Fruit fly (Drosophila melanogaster) whole organism, embryonic: Measurements from ENCODE around the gene CG1774.

Experiments
- B-H1 ChIP-seq: fragments of 200-800 bp; sonication (Bioruptor generic); IDR thresholded peaks from 3 replicates; pipeline ENCODE4 v1.3.6; 2022; ENCODE audit warnings: missing biosample characterization, missing genetic modification characterization
- Bteb2 ChIP-seq: fragments of 200-800 bp; sonication (Bioruptor generic); optimal IDR thresholded peaks from 2 replicates; lab custom pipeline; 2016; ENCODE audit warnings: missing biosample characterization, missing genetic modification characterization
- CG11696 ChIP-seq: fragments of 200-800 bp; sonication (Bioruptor generic); IDR thresholded peaks from 2 replicates; pipeline ENCODE4 v1.3.6; 2022; ENCODE audit warnings: missing biosample characterization, missing genetic modification characterization
- CG12071 ChIP-seq: fragments of 200-800 bp; sonication (Bioruptor generic); optimal IDR thresholded peaks from 3 replicates; lab custom pipeline; 2018; ENCODE audit warnings: missing biosample characterization, mild to moderate bottlenecking, missing genetic modification characterization
- CG1233 ChIP-seq: fragments of 200-800 bp; sonication (Bioruptor generic); optimal IDR thresholded peaks from 4 replicates; lab custom pipeline; 2018; ENCODE audit warnings: missing biosample characterization, mild to moderate bottlenecking, missing genetic modification characterization
- CG12744 ChIP-seq: fragments of 200-800 bp; sonication (Bioruptor generic); optimal IDR thresholded peaks from 2 replicates; lab custom pipeline; 2016; ENCODE audit warnings: missing biosample characterization, missing genetic modification characterization
- CG14965 ChIP-seq: fragments of 200-800 bp; sonication (Bioruptor generic); optimal IDR thresholded peaks from 2 replicates; lab custom pipeline; 2016; ENCODE audit warnings: missing biosample characterization, missing genetic modification characterization, borderline replicate concordance
- CG1647 ChIP-seq: fragments of 200-800 bp; sonication (Bioruptor generic); optimal IDR thresholded peaks from 3 replicates; lab custom pipeline; 2016; ENCODE audit warnings: missing biosample characterization, missing genetic modification characterization
- CG17328 ChIP-seq: fragments of 200-800 bp; sonication (Bioruptor generic); IDR thresholded peaks from 2 replicates; pipeline ENCODE4 v1.3.6; 2022; ENCODE audit warnings: missing biosample characterization, missing genetic modification characterization
- CG17568 ChIP-seq: fragments of 200-800 bp; sonication (Bioruptor generic); optimal IDR thresholded peaks from 2 replicates; lab custom pipeline; 2018; ENCODE audit warnings: missing biosample characterization, mild to moderate bottlenecking, missing genetic modification characterization, moderate library complexity
- CG18476 ChIP-seq: fragments of 200-800 bp; sonication (Bioruptor generic); optimal IDR thresholded peaks from 2 replicates; lab custom pipeline; 2016; ENCODE audit warnings: missing biosample characterization, mild to moderate bottlenecking, missing genetic modification characterization
- CG18599 ChIP-seq: fragments of 200-800 bp; sonication (Bioruptor generic); optimal IDR thresholded peaks from 3 replicates; lab custom pipeline; 2017; ENCODE audit warnings: missing biosample characterization, missing genetic modification characterization, mild to moderate bottlenecking, moderate library complexity, missing genetic modification reagents
- CG30403 ChIP-seq: fragments of 200-800 bp; sonication (Bioruptor generic); optimal IDR thresholded peaks from 3 replicates; lab custom pipeline; 2016; ENCODE audit warnings: missing biosample characterization, missing genetic modification characterization
- CG3065 ChIP-seq: fragments of 200-800 bp; sonication (Bioruptor generic); optimal IDR thresholded peaks from 2 replicates; lab custom pipeline; 2016; ENCODE audit warnings: missing biosample characterization, missing genetic modification characterization
- CG32767 ChIP-seq: fragments of 200-800 bp; sonication (Bioruptor generic); IDR thresholded peaks from 2 replicates; pipeline ENCODE4 v1.3.6; 2022; ENCODE audit warnings: missing biosample characterization, missing genetic modification characterization
- CG32772 ChIP-seq: fragments of 200-800 bp; sonication (Bioruptor generic); IDR thresholded peaks from 2 replicates; pipeline ENCODE4 v1.3.6; 2022; ENCODE audit warnings: missing biosample characterization, missing genetic modification characterization
- CG3281 ChIP-seq: fragments of 200-800 bp; sonication (Bioruptor generic); optimal IDR thresholded peaks from 3 replicates; lab custom pipeline; 2017; ENCODE audit warnings: missing biosample characterization, mild to moderate bottlenecking, missing genetic modification characterization
- CG34224 ChIP-seq: fragments of 200-800 bp; sonication (Bioruptor generic); IDR thresholded peaks from 3 replicates; pipeline ENCODE4 v1.3.6; 2022; ENCODE audit warnings: missing biosample characterization, missing genetic modification characterization; ENCODE audit not compliant: partially characterized antibody
- CG6854 ChIP-seq: fragments of 200-800 bp; sonication (Bioruptor generic); optimal IDR thresholded peaks from 3 replicates; lab custom pipeline; 2017; ENCODE audit warnings: missing biosample characterization, mild to moderate bottlenecking, missing genetic modification characterization
- CG7839 ChIP-seq: fragments of 200-800 bp; sonication (Bioruptor generic); optimal IDR thresholded peaks from 3 replicates; lab custom pipeline; 2018; ENCODE audit warnings: missing biosample characterization, mild to moderate bottlenecking, missing genetic modification characterization, moderate library complexity
- CG8478 ChIP-seq: fragments of >200 bp; optimal IDR thresholded peaks from 2 replicates; lab custom pipeline; 2018
- CG8765 ChIP-seq: fragments of 200-800 bp; sonication (Bioruptor generic); IDR thresholded peaks from 2 replicates; pipeline ENCODE4 v1.3.6; 2022; ENCODE audit warnings: missing biosample characterization, missing genetic modification characterization
- CG9817 ChIP-seq: fragments of 200-800 bp; sonication (Bioruptor generic); optimal IDR thresholded peaks from 2 replicates; lab custom pipeline; 2018; ENCODE audit warnings: missing biosample characterization, mild to moderate bottlenecking, missing genetic modification characterization, moderate library complexity
- CHES-1-like ChIP-seq: fragments of 200-800 bp; sonication (Bioruptor generic); optimal IDR thresholded peaks from 2 replicates; lab custom pipeline; 2016; ENCODE audit warnings: missing biosample characterization, missing genetic modification characterization
- CTCF ChIP-seq: fragments of 200-800 bp; sonication (Bioruptor generic); optimal IDR thresholded peaks from 2 replicates; lab custom pipeline; 2017; ENCODE audit warnings: missing biosample characterization, mild to moderate bottlenecking, missing genetic modification characterization, moderate library complexity
- Lhr ChIP-seq: fragments of 200-800 bp; sonication (Bioruptor generic); optimal IDR thresholded peaks from 3 replicates; lab custom pipeline; 2017; ENCODE audit warnings: mild to moderate bottlenecking, missing biosample characterization, missing genetic modification reagents, missing genetic modification characterization
- Side ChIP-seq: fragments of 200-800 bp; sonication (Bioruptor generic); optimal IDR thresholded peaks from 2 replicates; lab custom pipeline; 2016; ENCODE audit warnings: missing biosample characterization, missing genetic modification characterization
- Sry-δ ChIP-seq: fragments of 200-800 bp; sonication (Bioruptor generic); optimal IDR thresholded peaks from 2 replicates; lab custom pipeline; 2016; ENCODE audit warnings: missing biosample characterization, missing genetic modification characterization
- Stat92E ChIP-seq, 3 experiments: fragments of >200 bp in 2 of 3; fragments of 200-800 bp in 1 of 3; sonication (Bioruptor generic) in 1 of 3; optimal IDR thresholded peaks; 2 replicates each; lab custom pipeline; 2017 to 2019; ENCODE audit warnings: missing biosample characterization in 3 of 3, missing genetic modification characterization in 3 of 3, mild to moderate bottlenecking in 1 of 3, moderate library complexity in 1 of 3
- Trl ChIP-seq, 3 experiments: fragments of >200 bp in 2 of 3; fragments of 200-800 bp in 1 of 3; sonication (Bioruptor generic) in 1 of 3; optimal IDR thresholded peaks; 2 replicates in 1 of 3; 3 replicates in 2 of 3; lab custom pipeline; 2016 to 2017; ENCODE audit warnings: missing biosample characterization in 1 of 3, missing genetic modification characterization in 1 of 3
- Usf ChIP-seq: fragments of 200-800 bp; sonication (Bioruptor generic); optimal IDR thresholded peaks from 2 replicates; lab custom pipeline; 2017; ENCODE audit warnings: missing genotype, missing biosample characterization, missing genetic modification characterization
- Vsx1 ChIP-seq: fragments of 200-800 bp; sonication (Bioruptor generic); optimal IDR thresholded peaks from 2 replicates; lab custom pipeline; 2017; ENCODE audit warnings: missing biosample characterization, mild to moderate bottlenecking, missing genetic modification characterization, missing genetic modification reagents
- ac ChIP-seq: fragments of 200-800 bp; sonication (Bioruptor generic); optimal IDR thresholded peaks from 3 replicates; lab custom pipeline; 2017; ENCODE audit warnings: missing biosample characterization, mild to moderate bottlenecking, missing genetic modification characterization
- bab2 ChIP-seq: fragments of 200-800 bp; sonication (Bioruptor generic); optimal IDR thresholded peaks from 2 replicates; lab custom pipeline; 2016; ENCODE audit warnings: missing biosample characterization, missing genetic modification characterization
- bigmax ChIP-seq: fragments of 200-800 bp; sonication (Bioruptor generic); optimal IDR thresholded peaks from 2 replicates; lab custom pipeline; 2018; ENCODE audit warnings: missing biosample characterization, mild to moderate bottlenecking, missing genetic modification characterization
- btn ChIP-seq: fragments of 200-800 bp; sonication (Bioruptor generic); optimal IDR thresholded peaks from 2 replicates; lab custom pipeline; 2016; ENCODE audit warnings: missing biosample characterization, missing genetic modification characterization
- chinmo ChIP-seq: fragments of 200-800 bp; sonication (Bioruptor generic); IDR thresholded peaks from 4 replicates; pipeline ENCODE4 v1.3.6; 2022; ENCODE audit warnings: missing biosample characterization, missing genetic modification characterization; ENCODE audit not compliant: partially characterized antibody
- corto ChIP-seq: fragments of 200-800 bp; sonication (Bioruptor generic); optimal IDR thresholded peaks from 2 replicates; lab custom pipeline; 2016; ENCODE audit warnings: missing biosample characterization, mild to moderate bottlenecking, missing genetic modification characterization, moderate library complexity
- dmrt11E ChIP-seq: fragments of 200-800 bp; sonication (Bioruptor generic); optimal IDR thresholded peaks from 3 replicates; lab custom pipeline; 2018; ENCODE audit warnings: missing biosample characterization, mild to moderate bottlenecking, missing genetic modification characterization, moderate library complexity
- hb ChIP-seq: fragments of 200-800 bp; sonication (Bioruptor generic); IDR thresholded peaks from 3 replicates; pipeline ENCODE4 v1.3.6; 2022; ENCODE audit warnings: missing biosample characterization, missing genetic modification characterization; ENCODE audit not compliant: partially characterized antibody
- hkb ChIP-seq, 2 experiments: fragments of 200-800 bp in 1 of 2; fragments of >200 bp in 1 of 2; sonication (Bioruptor generic) in 1 of 2; IDR thresholded peaks in 1 of 2; optimal IDR thresholded peaks in 1 of 2; 2 replicates each; pipeline versions ENCODE4 v1.3.6 to Lab custom; 2017 to 2022; ENCODE audit warnings: missing biosample characterization in 1 of 2, missing genetic modification characterization in 1 of 2
- insv ChIP-seq, 2 experiments: fragments of 200-800 bp; sonication (Bioruptor generic); optimal IDR thresholded peaks; 3 replicates each; lab custom pipeline; 2016 to 2018; ENCODE audit warnings: missing biosample characterization in 2 of 2, missing genetic modification characterization in 2 of 2
- ken ChIP-seq: fragments of 200-800 bp; sonication (Bioruptor generic); IDR thresholded peaks from 3 replicates; pipeline ENCODE4 v1.3.6; 2022; ENCODE audit warnings: missing biosample characterization, missing genetic modification characterization
- lilli ChIP-seq: fragments of 200-800 bp; sonication (Bioruptor generic); optimal IDR thresholded peaks from 3 replicates; lab custom pipeline; 2016; ENCODE audit warnings: missing biosample characterization, missing genetic modification characterization
- nerfin-1 ChIP-seq: fragments of 200-800 bp; sonication (Bioruptor generic); optimal IDR thresholded peaks from 3 replicates; lab custom pipeline; 2019; ENCODE audit warnings: missing biosample characterization, mild to moderate bottlenecking, missing genetic modification characterization, moderate library complexity
- pnt ChIP-seq: fragments of 200-800 bp; sonication (Bioruptor generic); optimal IDR thresholded peaks from 3 replicates; lab custom pipeline; 2016; ENCODE audit warnings: missing biosample characterization, missing genetic modification characterization
- sqz ChIP-seq: fragments of 200-800 bp; sonication (Bioruptor generic); optimal IDR thresholded peaks from 3 replicates; lab custom pipeline; 2018; ENCODE audit warnings: missing biosample characterization, mild to moderate bottlenecking, missing genetic modification characterization
- sug ChIP-seq: fragments of 200-800 bp; optimal IDR thresholded peaks from 2 replicates; lab custom pipeline; 2019; ENCODE audit warnings: missing biosample characterization, mild to moderate bottlenecking, missing genetic modification characterization, moderate library complexity
- twi ChIP-seq: fragments of 200-800 bp; optimal IDR thresholded peaks from 2 replicates; lab custom pipeline; 2019; ENCODE audit warnings: missing biosample characterization, mild to moderate bottlenecking, missing genetic modification characterization, moderate library complexity

The CG1774 gene

dm6 chr3R:31609413-31610054, 16.9 kb downstream of the CG1774 start (continued):
- TF ChIP-seq CG32772 (GFP tag; lab: Robert Waterston, UW) (no peak), CG3065 (GFP tag; lab: Kevin White, UChicago) (no peak), pnt (GFP tag; lab: Kevin White, UChicago) (no peak), CG3281 (GFP tag; lab: Kevin White, UChicago) (peak; percentile 22), twi (tag; lab: Kevin White, UChicago) (peak; percentile 7), bigmax (peak; percentile 52), bab2 (GFP tag; lab: Kevin White, UChicago) (no peak), hb (no peak), CG30403 (GFP tag; lab: Kevin White, UChicago) (peak; percentile 3), Usf (GFP tag; lab: Kevin White, UChicago) (no peak), lilli (peak; percentile 56), CTCF (GFP tag; lab: Kevin White, UChicago) (peak; percentile 53), Side (GFP tag; lab: Kevin White, UChicago) (peak; percentile 36), hkb (optimal IDR thresholded peaks at IDR 0.05; lab: Kevin White, UChicago) (no peak), hkb (GFP tag; IDR thresholded peaks at IDR 0.05; lab: Robert Waterston, UW) (no peak), CG1647 (GFP tag; lab: Kevin White, UChicago) (peak; percentile 5), CG8478 (lab: Kevin White, UChicago) (no peak), CG11696 (GFP tag; lab: Robert Waterston, UW) (no peak), ac (GFP tag; lab: Kevin White, UChicago) (no peak), btn (GFP tag; lab: Kevin White, UChicago) (no peak), chinmo (GFP tag; lab: Robert Waterston, UW) (no peak), CG32767 (no peak), CG7839 (tag; lab: Kevin White, UChicago) (peak; percentile 22), Vsx1 (GFP tag; lab: Kevin White, UChicago) (no peak), CG18476 (GFP tag; lab: Kevin White, UChicago) (no peak), CG12071 (GFP tag; lab: Kevin White, UChicago) (peak; percentile 38), Sry-δ (GFP tag; lab: Kevin White, UChicago) (peak; percentile 85), CG14965 (no peak), CG18599 (GFP tag; lab: Kevin White, UChicago) (peak; percentile 58), sqz (peak; percentile 52), nerfin-1 (tag; lab: Kevin White, UChicago) (no peak), Stat92E (GFP tag; optimal IDR thresholded peaks at IDR 0.05; lab: Kevin White, UChicago) (peak in 1 of 3 experiments; percentile 48), Bteb2 (peak; percentile 10), insv (GFP tag; optimal IDR thresholded peaks at IDR 0.05; lab: Kevin White, UChicago) (peak in 1 of 2 experiments; percentile 60), corto (GFP tag; lab: Kevin White, UChicago) (no peak), ken (GFP tag; lab: Robert Waterston, UW) (no peak), sug (peak; percentile 41), CG9817 (peak; percentile 14), CG6854 (GFP tag; lab: Kevin White, UChicago) (peak; percentile 62), Lhr (peak; percentile 33), B-H1 (GFP tag; lab: Robert Waterston, UW) (no peak), Trl (optimal IDR thresholded peaks at IDR 0.05; lab: Kevin White, UChicago) (no peak), Trl (GFP tag; optimal IDR thresholded peaks at IDR 0.05; lab: Kevin White, UChicago) (peak; percentile 18), CHES-1-like (GFP tag; lab: Kevin White, UChicago) (peak; percentile 56), CG34224 (GFP tag; lab: Robert Waterston, UW) (no peak), CG1233 (GFP tag; lab: Kevin White, UChicago) (no peak), CG17568 (peak; percentile 15), CG17328 (GFP tag; lab: Robert Waterston, UW) (no peak), CG8765 (GFP tag; lab: Robert Waterston, UW) (no peak), CG12744 (GFP tag; lab: Kevin White, UChicago) (peak; percentile 17), dmrt11E (tag; lab: Kevin White, UChicago) (no peak)
